Worm (Caenorhabditis elegans): ENCODE results near the gene R07B1.5.

R07B1.5 gene

ce11 chrX:9856618-9857017, 6.8 kb upstream of the R07B1.5 start, which contains the start of gene R07B1.11:
Gene R07B1.11, plus strand, starts transcription at chrX:9856918.
- TF ChIP-seq dmd-9 (GFP tag; IDR thresholded peaks at IDR 0.05) (no peak), ZK337.2 (GFP tag; IDR thresholded peaks at IDR 0.05) (no peak), fkh-10 (GFP tag; optimal IDR thresholded peaks at IDR 0.05) (no peak), hlh-30 (tag; optimal IDR thresholded peaks at IDR 0.05; ENCODE audit: insufficient read depth) (no peak), nhr-237 (tag; optimal IDR thresholded peaks at IDR 0.05) (no peak), ctbp-1 (GFP tag; IDR thresholded peaks at IDR 0.05) (no peak), lin-29 (GFP tag; IDR thresholded peaks at IDR 0.05) (no peak), ceh-62 (tag; optimal IDR thresholded peaks at IDR 0.05) (no peak), mdt-29 (GFP tag; IDR thresholded peaks at IDR 0.05) (no peak), madf-9 (GFP tag; conservative IDR thresholded peaks at IDR 0.05) (no peak)

DNA sequence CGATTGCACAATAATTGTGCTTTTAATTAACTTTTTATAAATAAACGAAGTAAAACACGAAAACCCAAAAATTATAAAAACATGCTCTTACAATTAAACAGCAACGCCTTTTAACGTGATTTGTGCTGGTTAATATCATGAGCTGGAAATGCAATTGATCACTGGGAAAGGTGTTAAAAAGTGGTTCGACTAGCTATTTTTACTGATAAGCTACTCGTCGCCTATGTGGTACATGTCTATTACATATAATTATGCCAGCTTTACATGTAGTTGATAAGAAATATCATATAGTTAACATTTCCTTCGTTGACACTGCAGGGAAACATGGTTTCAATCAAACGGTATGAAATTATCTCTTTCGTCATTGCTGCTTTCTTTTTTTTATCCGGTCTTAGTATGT, 5.3 kb upstream of the R07B1.5 start, which contains the start of gene scav-5:
Gene scav-5, plus strand, starts transcription at position 297 of the 400 bp plus-strand sequence.
- no peak for TF ChIP-seq ZK546.5 (tag; optimal IDR thresholded peaks at IDR 0.05)
- TF ChIP-seq aha-1 (tag), result no peak
- TF ChIP-seq Y75B8A.6 (GFP tag; IDR thresholded peaks at IDR 0.05), result no peak
- TF ChIP-seq ztf-7 (tag; optimal IDR thresholded peaks at IDR 0.05), result no peak
- TF ChIP-seq pqm-1 (tag; optimal IDR thresholded peaks at IDR 0.05), result peak; percentile 91
- TF ChIP-seq nhr-77 (tag; optimal IDR thresholded peaks at IDR 0.05), result peak; percentile 17
- peak; percentile 8 for TF ChIP-seq nhr-6 (tag; optimal IDR thresholded peaks at IDR 0.05)
- no peak for TF ChIP-seq ZK337.2 (GFP tag; IDR thresholded peaks at IDR 0.05)
- peak; percentile 71 for TF ChIP-seq php-3 (GFP tag; IDR thresholded peaks at IDR 0.05)
- TF ChIP-seq tra-1 (GFP tag; IDR thresholded peaks at IDR 0.05), result peak; percentile 74; the same call in 1 of the 2 replicates
- TF ChIP-seq nhr-28 (tag; optimal IDR thresholded peaks at IDR 0.05), result peak; percentile 92
- TF ChIP-seq dve-1 (tag; optimal IDR thresholded peaks at IDR 0.05; ENCODE audit: insufficient read depth), result peak; percentile 83
- TF ChIP-seq dmd-6 (GFP tag; IDR thresholded peaks at IDR 0.05), result peak; percentile 76
- peak; percentile 2 for TF ChIP-seq hlh-30 (tag; optimal IDR thresholded peaks at IDR 0.05; ENCODE audit: insufficient read depth)
- TF ChIP-seq hlh-11 (tag; optimal IDR thresholded peaks at IDR 0.05), result peak; percentile 67
- TF ChIP-seq dmd-9 (GFP tag; IDR thresholded peaks at IDR 0.05), result no peak
- TF ChIP-seq daf-16 (GFP tag; optimal IDR thresholded peaks at IDR 0.05), result no peak
- TF ChIP-seq daf-16 (tag; optimal IDR thresholded peaks at IDR 0.05), result peak; percentile 74

DNA sequence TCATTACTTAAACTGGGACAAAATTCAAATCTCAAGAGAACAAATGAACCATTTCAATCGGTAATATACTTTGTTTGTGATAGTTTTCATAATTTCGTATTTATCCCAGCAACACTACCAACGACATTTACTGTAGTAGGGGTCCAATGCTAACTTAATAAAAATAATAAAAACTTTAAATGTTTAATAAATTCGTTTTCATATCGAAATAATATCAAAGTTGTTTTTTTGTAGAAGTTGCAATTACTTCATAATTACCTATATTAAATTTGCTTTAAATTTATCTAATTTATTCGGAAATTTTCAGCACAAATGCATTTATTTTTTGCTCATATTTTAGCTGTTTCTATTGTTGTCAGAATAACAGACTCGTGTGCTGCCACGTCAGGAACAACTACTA, 3.0 kb downstream of the R07B1.5 start, which contains the start of gene R07B1.6:
Gene R07B1.6, plus strand, starts transcription at position 301 of the 400 bp plus-strand sequence.
- no peak for TF ChIP-seq fos-1 (tag; optimal IDR thresholded peaks at IDR 0.05)
- no peak for TF ChIP-seq skn-1 (tag; optimal IDR thresholded peaks at IDR 0.05)
- TF ChIP-seq unc-62 (GFP tag; optimal IDR thresholded peaks at IDR 0.05 in 1 of 2), result no peak
- no peak for TF ChIP-seq unc-62 (tag; optimal IDR thresholded peaks at IDR 0.05)
- no peak for TF ChIP-seq unc-39 (tag; optimal IDR thresholded peaks at IDR 0.05)
- TF ChIP-seq zip-11 (GFP tag; IDR thresholded peaks at IDR 0.05), result no peak
- TF ChIP-seq tag-97 (GFP tag; IDR thresholded peaks at IDR 0.05), result no peak
- no peak for TF ChIP-seq dpl-1 (GFP tag; optimal IDR thresholded peaks at IDR 0.05)
- TF ChIP-seq lin-15B (tag; optimal IDR thresholded peaks at IDR 0.05), result no peak

DNA sequence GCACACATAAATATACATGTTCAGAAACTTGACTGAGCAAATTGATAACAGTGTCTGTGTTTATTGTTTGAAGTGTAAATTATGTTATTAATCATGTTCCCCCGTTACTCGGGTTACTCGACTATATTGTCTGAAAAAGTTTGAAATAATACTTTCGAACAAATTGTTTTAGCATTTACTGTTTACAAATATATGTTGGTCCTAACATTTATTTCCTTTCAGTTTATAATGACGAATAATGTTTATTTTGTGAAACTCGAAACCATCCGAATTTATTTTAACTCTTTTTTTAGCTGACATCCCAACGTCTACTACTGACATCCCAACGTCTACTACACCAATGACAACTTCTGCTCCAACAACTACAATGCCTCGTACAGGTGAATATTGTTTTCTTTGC, 5.4 kb downstream of the R07B1.5 start, which contains the start of gene R07B1.7:
Gene R07B1.7, plus strand, starts transcription at position 301 of the 400 bp plus-strand sequence.
- TF ChIP-seq mdl-1 (tag; optimal IDR thresholded peaks at IDR 0.05), result no peak
- TF ChIP-seq F44E2.7 (GFP tag; IDR thresholded peaks at IDR 0.05), result no peak
- no peak for TF ChIP-seq dpl-1 (GFP tag; optimal IDR thresholded peaks at IDR 0.05)

DNA sequence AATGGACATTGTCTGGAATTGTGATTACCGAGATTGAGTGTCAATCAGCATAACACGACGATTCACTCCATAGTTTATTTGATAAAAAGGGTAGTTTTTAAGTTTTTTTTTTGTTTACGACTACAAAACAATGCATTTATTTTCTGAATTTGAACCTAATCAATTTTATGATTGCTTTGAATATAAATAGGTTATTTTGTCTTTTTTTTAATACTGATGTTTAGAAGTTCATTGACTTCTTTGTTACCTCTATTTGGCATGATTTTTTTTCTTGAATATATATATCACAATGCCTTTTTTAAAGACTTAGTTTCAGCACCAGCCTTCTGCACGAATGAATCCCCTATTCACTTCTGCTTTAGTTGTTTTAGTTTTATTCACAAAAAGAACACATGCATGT, 6.1 kb downstream of the R07B1.5 start, which contains the start of gene R07B1.13:
Gene R07B1.13, plus strand, starts transcription at position 301 of the 400 bp plus-strand sequence.
- TF ChIP-seq lin-29 (GFP tag; IDR thresholded peaks at IDR 0.05) (no peak), F26F4.8 (GFP tag; conservative IDR thresholded peaks at IDR 0.05) (no peak), D1046.2 (GFP tag; IDR thresholded peaks at IDR 0.05) (no peak), ceh-28 (tag; optimal IDR thresholded peaks at IDR 0.05) (no peak), nhr-76 (tag; optimal IDR thresholded peaks at IDR 0.05) (no peak), lim-7 (GFP tag; IDR thresholded peaks at IDR 0.05) (no peak), jun-1 (tag; optimal IDR thresholded peaks at IDR 0.05) (no peak), aly-2 (tag; optimal IDR thresholded peaks at IDR 0.05) (no peak), fkh-10 (GFP tag; optimal IDR thresholded peaks at IDR 0.05) (no peak), php-3 (GFP tag; IDR thresholded peaks at IDR 0.05) (no peak), nhr-10 (tag; optimal IDR thresholded peaks at IDR 0.05) (no peak), hmg-1.1 (GFP tag; IDR thresholded peaks at IDR 0.05) (no peak), ceh-62 (tag; optimal IDR thresholded peaks at IDR 0.05) (no peak), daf-16 (GFP tag; optimal IDR thresholded peaks at IDR 0.05) (no peak), daf-16 (tag; optimal IDR thresholded peaks at IDR 0.05) (no peak)
